Worm (Caenorhabditis elegans) whole organism, midembryonic: Measurements from ENCODE around the gene B0001.4.

Experiments used
- cog-1 ChIP-seq: sonication (generic microtip); optimal IDR thresholded peaks from 2 replicates; lab custom pipeline; 2016; ENCODE audit warnings: missing genetic modification characterization, missing compliant biosample characterization
- flt-1 ChIP-seq: fragments of 200-800 bp; sonication (Bioruptor generic); IDR thresholded peaks from 2 replicates; pipeline ENCODE4 v1.3.6; 2022; ENCODE audit warnings: missing genetic modification characterization, missing compliant biosample characterization
- klf-2 ChIP-seq: fragments of 200-800 bp; sonication (Bioruptor generic); conservative IDR thresholded peaks from 2 replicates; pipeline ENCODE4 v1.3.6; 2022; ENCODE audit warnings: missing genetic modification reagents, missing genetic modification characterization, missing compliant biosample characterization
- ref-1 ChIP-seq: fragments of 200-800 bp; sonication (Bioruptor generic); conservative IDR thresholded peaks from 2 replicates; pipeline ENCODE4 v1.3.6; 2022; ENCODE audit warnings: missing genetic modification reagents, missing genetic modification characterization, missing compliant biosample characterization
- ztf-29 ChIP-seq: fragments of 200-800 bp; sonication (Bioruptor generic); IDR thresholded peaks from 2 replicates; pipeline ENCODE4 v1.3.6; 2022; ENCODE audit warnings: missing genetic modification reagents, missing genetic modification characterization, missing compliant biosample characterization

DNA sequence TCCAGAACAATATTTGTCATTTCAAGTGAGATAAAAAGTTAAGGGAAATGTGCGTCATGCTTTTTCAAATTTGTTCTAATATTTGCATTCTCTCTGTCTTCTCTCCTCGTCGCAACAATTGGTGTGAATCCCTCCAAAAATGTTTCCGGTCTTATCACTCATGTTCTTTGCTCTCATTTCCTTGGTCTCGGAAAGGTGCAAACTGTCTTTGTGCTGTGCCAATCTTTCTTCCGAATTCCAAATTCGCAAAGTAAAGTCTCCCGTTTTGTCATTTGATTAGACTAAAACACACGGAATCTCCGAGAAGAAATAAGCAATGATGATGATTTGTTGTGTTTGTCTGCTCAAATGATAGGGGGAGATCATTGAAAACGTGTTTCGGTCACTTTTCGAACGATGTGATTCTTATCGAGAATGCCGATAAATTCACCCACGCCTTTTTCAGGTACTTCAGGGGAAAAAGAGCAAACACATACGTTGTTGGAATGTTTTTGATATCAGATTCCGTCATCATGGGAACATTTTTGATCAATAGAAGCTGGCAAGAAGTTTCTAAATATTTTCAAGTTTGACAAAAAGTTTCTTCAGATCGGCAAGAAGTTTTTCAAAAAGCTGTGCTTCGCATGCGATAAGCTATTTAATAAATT, 27.6 kb upstream of the B0001.4 start:
- no peak for TF ChIP-seq klf-2 (GFP tag; lab: Robert Waterston, UW)
- no peak for TF ChIP-seq ref-1 (GFP tag; lab: Robert Waterston, UW)
- TF ChIP-seq ztf-29 (GFP tag; lab: Robert Waterston, UW) = no peak
- no peak for TF ChIP-seq cog-1 (tag; lab: Kevin White, UChicago)
- no peak for TF ChIP-seq flt-1 (GFP tag; lab: Robert Waterston, UW)
